Worm (Caenorhabditis elegans): ENCODE results near the gene oat-1.

oat-1 gene

DNA sequence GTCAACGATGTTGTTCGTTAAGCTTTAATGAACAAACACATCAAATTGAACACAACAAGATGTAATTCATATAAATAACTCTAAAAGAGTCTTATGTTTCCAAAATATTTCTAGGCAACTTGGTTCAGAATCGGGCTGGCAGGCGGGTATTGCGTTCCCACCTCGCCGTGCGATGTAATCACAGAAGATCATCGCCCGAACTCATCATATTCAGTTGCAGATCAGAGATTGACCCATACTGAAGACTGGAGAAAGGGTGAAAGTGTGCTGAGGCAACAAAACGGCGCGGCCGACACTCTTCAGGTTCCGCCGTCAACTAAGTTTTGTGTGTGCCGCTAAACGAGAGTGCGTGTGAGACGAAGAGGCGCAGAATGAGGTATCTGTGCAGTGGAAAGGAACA, 43.9 kb downstream of the oat-1 start (continued):
- TF ChIP-seq gmeb-1 (tag; optimal IDR thresholded peaks at IDR 0.05) (peak; percentile 77), mdl-1 (tag; optimal IDR thresholded peaks at IDR 0.05) (peak in 1 of 2 experiments; percentile 39), nhr-77 (tag; optimal IDR thresholded peaks at IDR 0.05) (peak; percentile 18), nhr-237 (tag; optimal IDR thresholded peaks at IDR 0.05) (no peak), peb-1 (tag; optimal IDR thresholded peaks at IDR 0.05) (no peak), nhr-129 (tag; optimal IDR thresholded peaks at IDR 0.05) (peak; percentile 66), F13H6.1 (tag; optimal IDR thresholded peaks at IDR 0.05) (peak; percentile 81), ZK546.5 (tag; optimal IDR thresholded peaks at IDR 0.05) (no peak), fos-1 (tag; optimal IDR thresholded peaks at IDR 0.05) (peak; percentile 86), ceh-82 (tag; optimal IDR thresholded peaks at IDR 0.05) (no peak)

DNA sequence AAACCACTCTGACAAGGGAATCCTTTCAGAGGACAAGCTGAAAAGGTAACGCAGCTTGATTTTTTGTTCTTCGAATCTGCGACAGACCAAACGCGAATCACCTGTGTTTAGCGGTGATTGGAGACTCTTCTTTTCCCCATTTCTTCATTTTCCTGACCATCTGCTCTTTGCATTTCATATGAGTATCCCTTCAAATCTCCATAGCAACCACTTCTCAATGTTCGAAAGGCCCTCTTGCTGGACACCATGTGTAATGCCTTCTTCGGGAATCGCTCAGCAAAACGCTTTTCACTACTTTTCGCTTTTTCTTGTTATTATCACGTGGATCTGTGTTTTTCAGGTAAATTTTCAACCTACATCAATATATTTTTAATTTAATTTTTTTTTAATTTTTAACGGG, 45.9 kb downstream of the oat-1 start, which contains the start of the genes T26A8.3 and tmem-231:
Gene T26A8.3 (minus strand): TSS at position 101 of the 400 bp plus-strand sequence.
Gene tmem-231 (plus strand): TSS at position 249 of the 400 bp plus-strand sequence.
- no peak for TF ChIP-seq nhr-21 (tag; optimal IDR thresholded peaks at IDR 0.05)
- no peak for TF ChIP-seq mbf-1 (tag; optimal IDR thresholded peaks at IDR 0.05)
- TF ChIP-seq blmp-1 (tag; optimal IDR thresholded peaks at IDR 0.05; ENCODE audit: insufficient read depth) = no peak
- no peak for TF ChIP-seq lin-39 (tag; optimal IDR thresholded peaks at IDR 0.05)
- TF ChIP-seq R02D3.7 (tag; optimal IDR thresholded peaks at IDR 0.05) = no peak
- TF ChIP-seq nhr-12 (tag; optimal IDR thresholded peaks at IDR 0.05) = no peak
- no peak for TF ChIP-seq mdl-1 (tag; optimal IDR thresholded peaks at IDR 0.05)
- TF ChIP-seq dmd-4 (tag; optimal IDR thresholded peaks at IDR 0.05) = no peak
- TF ChIP-seq aly-2 (tag; optimal IDR thresholded peaks at IDR 0.05) = no peak
- TF ChIP-seq ceh-16 (tag; optimal IDR thresholded peaks at IDR 0.05) = no peak
- TF ChIP-seq elt-3 (tag; optimal IDR thresholded peaks at IDR 0.05) = no peak
- no peak for TF ChIP-seq nhr-129 (tag; optimal IDR thresholded peaks at IDR 0.05)
- no peak for TF ChIP-seq Y55F3AM.14 (GFP tag; optimal IDR thresholded peaks at IDR 0.05)
- no peak for TF ChIP-seq egl-27 (tag; optimal IDR thresholded peaks at IDR 0.05)
- TF ChIP-seq nhr-10 (tag; optimal IDR thresholded peaks at IDR 0.05) = no peak
- TF ChIP-seq lin-13 (GFP tag; optimal IDR thresholded peaks at IDR 0.05) = no peak
- no peak for TF ChIP-seq skn-1 (tag; optimal IDR thresholded peaks at IDR 0.05)
- TF ChIP-seq ama-1 (optimal IDR thresholded peaks at IDR 0.05) = no peak

DNA sequence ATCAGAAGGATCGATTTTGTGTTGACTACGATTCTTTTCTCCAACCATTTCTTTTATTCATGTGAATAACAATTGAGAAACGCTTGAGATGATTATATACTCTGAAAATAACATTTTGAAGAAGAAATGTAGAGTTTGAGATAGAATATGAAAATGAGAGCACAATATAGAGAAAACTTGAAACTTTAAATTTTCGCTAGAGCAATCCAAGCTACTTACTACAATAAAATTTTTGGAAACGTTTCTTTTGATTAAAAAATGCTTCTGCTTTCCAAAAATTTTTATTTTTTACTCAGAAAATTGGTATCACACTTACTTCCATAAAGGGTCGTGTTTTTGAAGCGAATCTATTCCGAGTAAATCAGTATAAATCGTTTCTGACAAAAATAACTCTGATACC, 51.4 kb downstream of the oat-1 start, which contains the start of gene M116.5:
Gene M116.5 (minus strand): TSS at position 101 of the 400 bp plus-strand sequence.
- TF ChIP-seq nhr-11 (tag; optimal IDR thresholded peaks at IDR 0.05) (no peak), unc-62 (GFP tag; optimal IDR thresholded peaks at IDR 0.05) (no peak), R02D3.7 (tag; optimal IDR thresholded peaks at IDR 0.05) (no peak)
